Worm (Caenorhabditis elegans): ENCODE data around the gene spe-36.

spe-36 gene

ce11 chrIV:11578492-11578891, 13.6 kb downstream of the spe-36 start, which contains the start of gene rib-1:
Gene rib-1 (plus strand): TSS chrIV:11578792.
- TF ChIP-seq flt-1 (GFP tag; IDR thresholded peaks at IDR 0.05) (no peak), cog-1 (tag; optimal IDR thresholded peaks at IDR 0.05) (no peak), tab-1 (GFP tag; IDR thresholded peaks at IDR 0.05) (no peak), med-1 (GFP tag; optimal IDR thresholded peaks at IDR 0.05; ENCODE audit: insufficient read depth) (no peak), ztf-29 (GFP tag; IDR thresholded peaks at IDR 0.05) (no peak), ref-1 (GFP tag; conservative IDR thresholded peaks at IDR 0.05) (no peak), klf-2 (GFP tag; conservative IDR thresholded peaks at IDR 0.05) (no peak), T22C8.4 (GFP tag; IDR thresholded peaks at IDR 0.05) (no peak), ztf-23 (GFP tag; IDR thresholded peaks at IDR 0.05) (no peak)

ce11 chrIV:11574331-11574730, 17.7 kb downstream of the spe-36 start:
- no peak for TF ChIP-seq ref-1 (GFP tag; conservative IDR thresholded peaks at IDR 0.05)
- no peak for TF ChIP-seq tab-1 (GFP tag; IDR thresholded peaks at IDR 0.05)
- TF ChIP-seq ztf-29 (GFP tag; IDR thresholded peaks at IDR 0.05) = no peak
- no peak for TF ChIP-seq flt-1 (GFP tag; IDR thresholded peaks at IDR 0.05)
- no peak for TF ChIP-seq klf-2 (GFP tag; conservative IDR thresholded peaks at IDR 0.05)
- no peak for TF ChIP-seq med-1 (GFP tag; optimal IDR thresholded peaks at IDR 0.05; ENCODE audit: insufficient read depth)
- no peak for TF ChIP-seq ztf-23 (GFP tag; IDR thresholded peaks at IDR 0.05)
- TF ChIP-seq cog-1 (tag; optimal IDR thresholded peaks at IDR 0.05) = no peak
- no peak for TF ChIP-seq T22C8.4 (GFP tag; IDR thresholded peaks at IDR 0.05)

ce11 chrIV:11572524-11572923, 19.5 kb downstream of the spe-36 start:
- TF ChIP-seq klf-2 (GFP tag; conservative IDR thresholded peaks at IDR 0.05) = no peak
- no peak for TF ChIP-seq ztf-23 (GFP tag; IDR thresholded peaks at IDR 0.05)
- no peak for TF ChIP-seq cog-1 (tag; optimal IDR thresholded peaks at IDR 0.05)
- no peak for TF ChIP-seq T22C8.4 (GFP tag; IDR thresholded peaks at IDR 0.05)
- no peak for TF ChIP-seq med-1 (GFP tag; optimal IDR thresholded peaks at IDR 0.05; ENCODE audit: insufficient read depth)
- TF ChIP-seq ref-1 (GFP tag; conservative IDR thresholded peaks at IDR 0.05) = no peak
- no peak for TF ChIP-seq ztf-29 (GFP tag; IDR thresholded peaks at IDR 0.05)
- no peak for TF ChIP-seq tab-1 (GFP tag; IDR thresholded peaks at IDR 0.05)
- TF ChIP-seq flt-1 (GFP tag; IDR thresholded peaks at IDR 0.05) = no peak

DNA sequence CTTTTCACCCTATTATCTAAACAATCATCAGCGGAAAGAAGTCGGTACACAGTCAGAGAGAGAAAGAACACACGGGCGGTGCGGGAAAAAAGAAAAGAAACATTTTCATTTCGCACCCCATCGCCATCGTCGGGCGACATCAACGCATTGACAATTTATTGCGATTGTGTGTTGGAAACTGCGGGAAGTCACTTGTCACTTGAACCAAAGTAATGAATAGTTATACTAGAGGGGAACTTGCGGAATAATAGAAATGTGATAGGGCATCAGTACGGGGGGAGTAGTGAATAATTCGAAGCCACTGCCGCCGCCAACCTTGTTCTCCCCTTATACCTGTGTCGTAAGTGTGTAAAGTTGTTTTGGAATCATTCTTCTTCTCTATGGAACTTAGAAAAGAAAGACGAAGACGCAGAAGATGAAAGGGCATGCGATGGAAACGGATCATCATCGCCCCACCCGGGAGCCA, 20.7 kb downstream of the spe-36 start:
- no peak for TF ChIP-seq T22C8.4 (GFP tag; IDR thresholded peaks at IDR 0.05)
- no peak for TF ChIP-seq ztf-23 (GFP tag; IDR thresholded peaks at IDR 0.05)
- no peak for TF ChIP-seq klf-2 (GFP tag; conservative IDR thresholded peaks at IDR 0.05)
- TF ChIP-seq tab-1 (GFP tag; IDR thresholded peaks at IDR 0.05) = no peak
- no peak for TF ChIP-seq med-1 (GFP tag; optimal IDR thresholded peaks at IDR 0.05; ENCODE audit: insufficient read depth)
- TF ChIP-seq ref-1 (GFP tag; conservative IDR thresholded peaks at IDR 0.05) = no peak
- TF ChIP-seq ztf-29 (GFP tag; IDR thresholded peaks at IDR 0.05) = no peak
- TF ChIP-seq cog-1 (tag; optimal IDR thresholded peaks at IDR 0.05) = no peak
- TF ChIP-seq flt-1 (GFP tag; IDR thresholded peaks at IDR 0.05) = no peak

DNA sequence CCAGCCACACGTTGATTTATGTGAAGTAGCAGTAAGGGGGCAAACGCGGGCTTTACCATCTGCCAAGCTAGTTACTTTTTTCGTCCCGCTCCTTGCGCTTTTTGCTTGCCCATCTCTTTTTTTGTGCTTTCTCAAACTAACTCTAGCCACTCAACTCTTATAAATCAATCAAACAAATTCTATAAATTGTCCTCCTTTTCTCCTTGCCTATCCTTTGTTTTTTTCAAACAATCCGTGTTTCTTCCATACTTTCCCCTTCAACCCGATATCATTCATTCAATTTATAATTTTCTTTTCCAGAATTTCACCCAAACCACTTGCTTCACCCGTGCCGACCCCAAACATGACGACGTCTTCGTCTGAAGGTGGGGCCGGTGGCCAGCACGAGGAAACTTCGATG, 21.9 kb downstream of the spe-36 start, which contains the start of gene srgp-1:
Gene srgp-1 (plus strand): TSS at position 301 of the 400 bp plus-strand sequence.
- TF ChIP-seq ref-1 (GFP tag; conservative IDR thresholded peaks at IDR 0.05) (no peak), flt-1 (GFP tag; IDR thresholded peaks at IDR 0.05) (no peak), ztf-23 (GFP tag; IDR thresholded peaks at IDR 0.05) (no peak), T22C8.4 (GFP tag; IDR thresholded peaks at IDR 0.05) (no peak), klf-2 (GFP tag; conservative IDR thresholded peaks at IDR 0.05) (no peak), ztf-29 (GFP tag; IDR thresholded peaks at IDR 0.05) (no peak)

- TF ChIP-seq klf-2 (GFP tag; conservative IDR thresholded peaks at IDR 0.05) (no peak), T22C8.4 (GFP tag; IDR thresholded peaks at IDR 0.05) (no peak), cog-1 (tag; optimal IDR thresholded peaks at IDR 0.05) (no peak), ztf-23 (GFP tag; IDR thresholded peaks at IDR 0.05) (no peak), flt-1 (GFP tag; IDR thresholded peaks at IDR 0.05) (no peak), ref-1 (GFP tag; conservative IDR thresholded peaks at IDR 0.05) (no peak), tab-1 (GFP tag; IDR thresholded peaks at IDR 0.05) (no peak), med-1 (GFP tag; optimal IDR thresholded peaks at IDR 0.05; ENCODE audit: insufficient read depth) (no peak), ztf-29 (GFP tag; IDR thresholded peaks at IDR 0.05) (no peak)
Measured at ce11 chrIV:11569795-11570194, 22.3 kb downstream of the spe-36 start.

- TF ChIP-seq flt-1 (GFP tag; IDR thresholded peaks at IDR 0.05) = no peak
Measured at ce11 chrIV:11568249-11568940, 23.7 kb downstream of the spe-36 start.

DNA sequence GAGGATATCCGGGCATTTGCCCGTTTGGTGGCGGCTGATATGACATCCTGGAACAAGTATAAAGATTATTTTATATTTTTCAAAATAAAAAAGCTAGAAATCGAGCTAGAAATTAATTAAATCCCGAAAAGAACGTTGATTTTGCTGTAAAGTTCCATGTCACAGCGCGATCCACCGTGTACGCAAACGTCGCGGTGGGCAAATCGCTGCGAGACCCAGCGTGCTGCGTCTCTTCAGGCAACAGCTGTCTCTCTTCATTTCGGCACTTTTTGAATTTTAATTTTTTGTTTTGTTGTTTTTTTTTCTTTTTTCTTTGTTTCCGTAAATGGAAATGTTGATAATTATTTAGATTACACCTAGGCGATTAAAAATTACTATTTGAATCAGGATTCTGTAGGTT, 25.9 kb downstream of the spe-36 start, which contains the start of gene sec-24.1:
Gene sec-24.1 (minus strand): TSS at position 49 of the 400 bp plus-strand sequence.
- TF ChIP-seq ref-1 (GFP tag; conservative IDR thresholded peaks at IDR 0.05) (no peak), cog-1 (tag; optimal IDR thresholded peaks at IDR 0.05) (peak; percentile 75)

DNA sequence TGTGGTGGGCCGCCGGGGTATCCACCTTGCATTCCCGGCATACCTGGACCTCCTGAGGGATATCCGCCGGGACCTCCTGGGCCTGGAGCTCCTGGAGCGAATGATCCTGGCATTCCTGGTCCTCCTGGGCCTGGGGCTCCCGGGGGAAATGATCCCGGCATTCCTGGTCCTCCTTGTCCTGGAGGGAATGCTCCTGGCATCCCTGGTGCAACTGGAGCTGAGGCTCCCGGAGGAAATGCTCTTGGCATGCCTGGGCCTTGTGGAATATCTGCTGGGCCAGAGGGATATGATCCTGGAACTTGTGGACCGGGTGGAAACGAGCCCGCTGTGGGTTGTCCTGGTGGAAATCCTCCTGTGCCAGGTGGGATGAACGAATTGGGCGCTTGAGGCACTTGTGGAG, 27.0 kb downstream of the spe-36 start:
- no peak for TF ChIP-seq ref-1 (GFP tag; conservative IDR thresholded peaks at IDR 0.05)
- no peak for TF ChIP-seq med-1 (GFP tag; optimal IDR thresholded peaks at IDR 0.05; ENCODE audit: insufficient read depth)
- no peak for TF ChIP-seq ztf-23 (GFP tag; IDR thresholded peaks at IDR 0.05)
- no peak for TF ChIP-seq T22C8.4 (GFP tag; IDR thresholded peaks at IDR 0.05)
- TF ChIP-seq klf-2 (GFP tag; conservative IDR thresholded peaks at IDR 0.05) = no peak
- TF ChIP-seq flt-1 (GFP tag; IDR thresholded peaks at IDR 0.05) = no peak
- TF ChIP-seq ztf-29 (GFP tag; IDR thresholded peaks at IDR 0.05) = no peak
- no peak for TF ChIP-seq tab-1 (GFP tag; IDR thresholded peaks at IDR 0.05)
- no peak for TF ChIP-seq cog-1 (tag; optimal IDR thresholded peaks at IDR 0.05)

ce11 chrIV:11563090-11563489, 29.0 kb downstream of the spe-36 start:
- no peak for TF ChIP-seq cog-1 (tag; optimal IDR thresholded peaks at IDR 0.05)

Measured in whole organism, midembryonic.